Worm (Caenorhabditis elegans) whole organism, L2 larva: ENCODE data around the gene nipi-3.

Experiments used
- C34F6.9 ChIP-seq: fragments of 150-350 bp; optimal IDR thresholded peaks from 2 replicates; lab custom pipeline; 2014; ENCODE audit warnings: missing biosample characterization, missing genetic modification characterization
- F13H6.1 ChIP-seq: sonication (generic microtip); optimal IDR thresholded peaks from 2 replicates; lab custom pipeline; 2016; ENCODE audit warnings: missing genetic modification characterization, missing compliant biosample characterization
- R02D3.7 ChIP-seq: fragments of 150-350 bp; optimal IDR thresholded peaks from 2 replicates; lab custom pipeline; 2014; ENCODE audit warnings: missing biosample characterization, missing genetic modification characterization
- Y55F3AM.14 ChIP-seq: fragments of 200-800 bp; sonication (Bioruptor generic); optimal IDR thresholded peaks from 2 replicates; lab custom pipeline; 2018; ENCODE audit warnings: mild to moderate bottlenecking, missing genetic modification characterization, missing compliant biosample characterization
- ZK546.5 ChIP-seq: sonication (generic microtip); optimal IDR thresholded peaks from 2 replicates; lab custom pipeline; 2017; ENCODE audit warnings: missing biosample characterization, missing genetic modification characterization
- alr-1 ChIP-seq: fragments of 150-350 bp; optimal IDR thresholded peaks from 2 replicates; lab custom pipeline; 2014; ENCODE audit warnings: missing biosample characterization, missing genetic modification characterization
- aly-2 ChIP-seq: fragments of 150-350 bp; optimal IDR thresholded peaks from 2 replicates; lab custom pipeline; 2014; ENCODE audit warnings: missing biosample characterization, missing genetic modification characterization
- ama-1 ChIP-seq: fragments of 150-350 bp; optimal IDR thresholded peaks from 2 replicates; lab custom pipeline; 2018; ENCODE audit warnings: inconsistent platforms
- blmp-1 ChIP-seq: sonication (generic microtip); optimal IDR thresholded peaks from 2 replicates; lab custom pipeline; 2017; ENCODE audit warnings: missing genetic modification characterization, mild to moderate bottlenecking, missing compliant biosample characterization, antibody characterized with exemption, moderate library complexity; ENCODE audit not compliant: insufficient read depth
- ceh-16 ChIP-seq: fragments of 150-350 bp; optimal IDR thresholded peaks from 2 replicates; lab custom pipeline; 2014; ENCODE audit warnings: missing biosample characterization, missing genetic modification characterization
- ceh-82 ChIP-seq: fragments of 150-350 bp; optimal IDR thresholded peaks from 2 replicates; lab custom pipeline; 2014; ENCODE audit warnings: missing biosample characterization, missing genetic modification characterization
- crh-2 ChIP-seq: sonication (generic microtip); optimal IDR thresholded peaks from 2 replicates; lab custom pipeline; 2017; ENCODE audit warnings: missing biosample characterization, missing genetic modification characterization
- dmd-4 ChIP-seq: sonication (generic microtip); optimal IDR thresholded peaks from 2 replicates; lab custom pipeline; 2017; ENCODE audit warnings: missing biosample characterization, missing genetic modification characterization
- egl-27 ChIP-seq: sonication (generic microtip); optimal IDR thresholded peaks from 3 replicates; lab custom pipeline; 2017; ENCODE audit warnings: missing biosample characterization, missing genetic modification reagents, missing genetic modification characterization
- elt-1 ChIP-seq: fragments of 150-350 bp; optimal IDR thresholded peaks from 2 replicates; lab custom pipeline; 2014; ENCODE audit warnings: missing biosample characterization, missing genetic modification characterization
- elt-3 ChIP-seq: sonication (generic microtip); optimal IDR thresholded peaks from 2 replicates; lab custom pipeline; 2017; ENCODE audit warnings: missing biosample characterization, missing genetic modification characterization
- fos-1 ChIP-seq: fragments of 150-350 bp; optimal IDR thresholded peaks from 2 replicates; lab custom pipeline; 2014; ENCODE audit warnings: missing biosample characterization, missing genetic modification characterization
- gmeb-1 ChIP-seq: fragments of 150-350 bp; optimal IDR thresholded peaks from 2 replicates; lab custom pipeline; 2014; ENCODE audit warnings: missing biosample characterization, missing genetic modification characterization
- lin-11 ChIP-seq: fragments of 150-350 bp; sonication (generic microtip); optimal IDR thresholded peaks from 2 replicates; lab custom pipeline; 2014; ENCODE audit warnings: missing biosample characterization, missing genetic modification characterization, inconsistent platforms, mixed read lengths
- lin-13 ChIP-seq: fragments of 150-350 bp; optimal IDR thresholded peaks from 2 replicates; lab custom pipeline; 2014; ENCODE audit warnings: missing biosample characterization, missing genetic modification reagents, missing genetic modification characterization
- lin-39 ChIP-seq: fragments of 150-350 bp; optimal IDR thresholded peaks from 2 replicates; lab custom pipeline; 2014; ENCODE audit warnings: missing biosample characterization, missing genetic modification reagents, missing genetic modification characterization
- lsy-2 ChIP-seq, 2 experiments: fragments of 150-350 bp in 1 of 2; sonication (generic microtip) in 1 of 2; optimal IDR thresholded peaks; 2 replicates each; lab custom pipeline; 2014 to 2017; ENCODE audit warnings: missing biosample characterization in 2 of 2, missing genetic modification characterization in 2 of 2
- mab-5 ChIP-seq: fragments of 150-350 bp; optimal IDR thresholded peaks from 2 replicates; lab custom pipeline; 2014; ENCODE audit warnings: missing biosample characterization, missing genetic modification characterization
- mbf-1 ChIP-seq: sonication (generic microtip); optimal IDR thresholded peaks from 2 replicates; lab custom pipeline; 2017; ENCODE audit warnings: missing biosample characterization, missing genetic modification characterization
- mdl-1 ChIP-seq, 2 experiments: fragments of 150-350 bp in 1 of 2; sonication (generic microtip) in 1 of 2; optimal IDR thresholded peaks; 2 replicates each; lab custom pipeline; 2017; ENCODE audit warnings: missing biosample characterization in 2 of 2, missing genetic modification characterization in 2 of 2
- nhr-10 ChIP-seq: sonication (generic microtip); optimal IDR thresholded peaks from 2 replicates; lab custom pipeline; 2017; ENCODE audit warnings: missing biosample characterization, missing genetic modification characterization
- nhr-11 ChIP-seq: fragments of 150-350 bp; optimal IDR thresholded peaks from 2 replicates; lab custom pipeline; 2014; ENCODE audit warnings: missing biosample characterization, missing genetic modification characterization
- nhr-12 ChIP-seq: fragments of 150-350 bp; optimal IDR thresholded peaks from 2 replicates; lab custom pipeline; 2014; ENCODE audit warnings: missing biosample characterization, missing genetic modification characterization
- nhr-129 ChIP-seq: fragments of 150-350 bp; optimal IDR thresholded peaks from 2 replicates; lab custom pipeline; 2014; ENCODE audit warnings: missing biosample characterization, missing genetic modification characterization
- nhr-21 ChIP-seq: fragments of 150-350 bp; optimal IDR thresholded peaks from 2 replicates; lab custom pipeline; 2014; ENCODE audit warnings: missing biosample characterization, missing genetic modification characterization
- nhr-23 ChIP-seq: fragments of 150-350 bp; optimal IDR thresholded peaks from 2 replicates; lab custom pipeline; 2014; ENCODE audit warnings: missing biosample characterization, missing genetic modification reagents, missing genetic modification characterization
- nhr-237 ChIP-seq: fragments of 150-350 bp; optimal IDR thresholded peaks from 2 replicates; lab custom pipeline; 2014; ENCODE audit warnings: missing biosample characterization, missing genetic modification characterization
- nhr-25 ChIP-seq: fragments of 150-350 bp; sonication (generic microtip); optimal IDR thresholded peaks from 3 replicates; lab custom pipeline; 2014; ENCODE audit warnings: missing biosample characterization, missing genetic modification characterization
- nhr-6 ChIP-seq: fragments of 150-350 bp; optimal IDR thresholded peaks from 2 replicates; lab custom pipeline; 2014; ENCODE audit warnings: missing biosample characterization, missing genetic modification characterization
- nhr-77 ChIP-seq: fragments of 150-350 bp; optimal IDR thresholded peaks from 2 replicates; lab custom pipeline; 2014; ENCODE audit warnings: missing biosample characterization, missing genetic modification characterization
- peb-1 ChIP-seq: fragments of 150-350 bp; optimal IDR thresholded peaks from 2 replicates; lab custom pipeline; 2014; ENCODE audit warnings: missing biosample characterization, missing genetic modification characterization
- sem-4 ChIP-seq: fragments of 150-350 bp; optimal IDR thresholded peaks from 2 replicates; lab custom pipeline; 2014; ENCODE audit warnings: missing biosample characterization, missing genetic modification reagents, missing genetic modification characterization
- skn-1 ChIP-seq: sonication (generic microtip); optimal IDR thresholded peaks from 2 replicates; lab custom pipeline; 2017; ENCODE audit warnings: missing biosample characterization, missing genetic modification characterization
- sma-3 ChIP-seq: sonication (generic microtip); optimal IDR thresholded peaks from 2 replicates; lab custom pipeline; 2016; ENCODE audit warnings: missing genetic modification reagents, missing genetic modification characterization, missing compliant biosample characterization
- sma-9 ChIP-seq, 2 experiments: fragments of 150-350 bp in 1 of 2; sonication (generic microtip) in 1 of 2; optimal IDR thresholded peaks; 2 replicates each; lab custom pipeline; 2014 to 2016; ENCODE audit warnings: missing genetic modification characterization in 2 of 2, mild to moderate bottlenecking in 1 of 2, missing biosample characterization in 1 of 2, missing compliant biosample characterization in 1 of 2, missing genetic modification reagents in 1 of 2, moderate library complexity in 1 of 2
- snpc-4 ChIP-seq: fragments of 150-350 bp; optimal IDR thresholded peaks from 2 replicates; lab custom pipeline; 2014; ENCODE audit warnings: missing biosample characterization, missing genetic modification characterization
- unc-39 ChIP-seq: fragments of 150-350 bp; optimal IDR thresholded peaks from 2 replicates; lab custom pipeline; 2014; ENCODE audit warnings: missing biosample characterization, missing genetic modification characterization
- unc-55 ChIP-seq: fragments of 150-350 bp; sonication (generic microtip); optimal IDR thresholded peaks from 3 replicates; lab custom pipeline; 2014; ENCODE audit warnings: missing biosample characterization, missing genetic modification reagents, missing genetic modification characterization
- unc-62 ChIP-seq: fragments of 150-350 bp; optimal IDR thresholded peaks from 2 replicates; lab custom pipeline; 2014; ENCODE audit warnings: missing biosample characterization, missing genetic modification reagents, missing genetic modification characterization
- zag-1 ChIP-seq: fragments of 150-350 bp; optimal IDR thresholded peaks from 2 replicates; lab custom pipeline; 2014; ENCODE audit warnings: missing biosample characterization, missing genetic modification characterization
- ztf-1 ChIP-seq: fragments of 200-800 bp; sonication (Bioruptor generic); conservative IDR thresholded peaks from 2 replicates; pipeline ENCODE4 v1.3.6; 2022; ENCODE audit warnings: missing genetic modification characterization, missing compliant biosample characterization
- ztf-11 ChIP-seq: sonication (generic microtip); optimal IDR thresholded peaks from 2 replicates; lab custom pipeline; 2017; ENCODE audit warnings: missing biosample characterization, missing genetic modification characterization
- ztf-4 ChIP-seq: fragments of 150-350 bp; optimal IDR thresholded peaks from 2 replicates; lab custom pipeline; 2014; ENCODE audit warnings: missing biosample characterization, missing genetic modification characterization

nipi-3 gene

ce11 chrX:15613745-15614229 lies 6.0 kb downstream of the nipi-3 start, which contains the start of gene K09E9.3:
TSS of gene K09E9.3 (minus strand) at chrX:15613795.
- TF ChIP-seq lsy-2 (tag; optimal IDR thresholded peaks at IDR 0.05; lab: Kevin White, UChicago) (peak in 1 of 2 experiments; percentile 30), nhr-6 (tag; lab: Kevin White, UChicago) (no peak), ama-1 (no peak), egl-27 (tag; lab: Kevin White, UChicago) (no peak), unc-55 (GFP tag; lab: Kevin White, UChicago) (peak; percentile 36), lin-13 (GFP tag; lab: Kevin White, UChicago) (peak; percentile 1), nhr-10 (tag; lab: Kevin White, UChicago) (no peak), ceh-82 (no peak)

DNA sequence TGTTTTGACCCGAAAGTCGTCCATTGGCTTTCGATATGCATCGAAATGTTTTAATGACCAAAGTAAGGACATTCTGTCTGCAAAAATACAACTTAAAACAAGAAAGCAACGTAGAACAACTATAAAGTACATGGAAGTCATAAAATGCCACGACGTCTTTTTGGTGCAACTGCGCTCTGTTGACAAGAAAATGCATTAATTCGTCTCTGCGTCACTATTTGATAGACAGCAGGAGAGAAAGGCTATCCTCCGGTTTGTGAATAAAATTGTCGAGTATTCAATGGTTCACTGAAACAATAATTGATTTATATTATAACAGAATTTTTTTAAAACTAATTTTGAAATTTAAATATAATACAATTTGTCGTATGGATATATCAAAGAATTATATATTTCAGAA lies 8.7 kb downstream of the nipi-3 start, which contains the start of gene ergi-3:
TSS of gene ergi-3 (minus strand) at position 311 of the 400 bp plus-strand sequence.
- TF ChIP-seq gmeb-1: peak; percentile 36
- no peak for TF ChIP-seq ceh-82
- peak; percentile 69 for TF ChIP-seq sma-9 (GFP tag; optimal IDR thresholded peaks at IDR 0.05; lab: Kevin White, UChicago)
- TF ChIP-seq sma-9 (tag; optimal IDR thresholded peaks at IDR 0.05; lab: Kevin White, UChicago): no peak
- peak; percentile 29 for TF ChIP-seq F13H6.1 (tag; lab: Kevin White, UChicago)
- peak; percentile 96 for TF ChIP-seq crh-2 (tag; lab: Kevin White, UChicago)
- TF ChIP-seq fos-1 (tag; lab: Kevin White, UChicago): peak; percentile 76
- peak; percentile 73 for TF ChIP-seq lin-13 (GFP tag; lab: Kevin White, UChicago)
- TF ChIP-seq zag-1 (tag; lab: Kevin White, UChicago): peak; percentile 36
- no peak for TF ChIP-seq nhr-11 (tag; lab: Kevin White, UChicago)
- no peak for TF ChIP-seq ceh-16 (tag; lab: Kevin White, UChicago)
- TF ChIP-seq lin-39 (tag; lab: Kevin White, UChicago): no peak
- TF ChIP-seq mdl-1 (tag; optimal IDR thresholded peaks at IDR 0.05; lab: Kevin White, UChicago): peak in 1 of 2 experiments; percentile 5
- no peak for TF ChIP-seq egl-27 (tag; lab: Kevin White, UChicago)
- TF ChIP-seq ZK546.5 (tag; lab: Kevin White, UChicago): no peak
- no peak for TF ChIP-seq elt-1
- no peak for TF ChIP-seq nhr-237 (tag; lab: Kevin White, UChicago)
- peak; percentile 82 for TF ChIP-seq sem-4 (tag; lab: Kevin White, UChicago)
- TF ChIP-seq nhr-10 (tag; lab: Kevin White, UChicago): no peak
- peak; percentile 41 for TF ChIP-seq nhr-21 (tag; lab: Kevin White, UChicago)
- no peak for TF ChIP-seq unc-39 (tag; lab: Kevin White, UChicago)
- no peak for TF ChIP-seq lin-11 (tag; lab: Kevin White, UChicago)
- TF ChIP-seq nhr-6 (tag; lab: Kevin White, UChicago): peak; percentile 52
- TF ChIP-seq skn-1 (tag; lab: Kevin White, UChicago): no peak
- TF ChIP-seq aly-2 (tag; lab: Kevin White, UChicago): no peak
- no peak for TF ChIP-seq alr-1 (tag; lab: Kevin White, UChicago)
- TF ChIP-seq unc-62 (GFP tag; lab: Kevin White, UChicago): no peak
- no peak for TF ChIP-seq nhr-77 (tag; lab: Kevin White, UChicago)
- TF ChIP-seq Y55F3AM.14 (GFP tag; lab: Kevin White, UChicago): no peak
- TF ChIP-seq ztf-1 (GFP tag; lab: Robert Waterston, UW): no peak
- no peak for TF ChIP-seq blmp-1
- TF ChIP-seq peb-1 (tag; lab: Kevin White, UChicago): no peak
- no peak for TF ChIP-seq mbf-1
- no peak for TF ChIP-seq elt-3
- peak in 1 of 2 experiments; percentile 78 for TF ChIP-seq lsy-2 (tag; optimal IDR thresholded peaks at IDR 0.05; lab: Kevin White, UChicago)
- no peak for TF ChIP-seq nhr-12
- TF ChIP-seq mab-5: peak; percentile 54
- peak; percentile 66 for TF ChIP-seq nhr-25 (tag; lab: Kevin White, UChicago)
- peak; percentile 55 for TF ChIP-seq ztf-4 (tag; lab: Kevin White, UChicago)
- no peak for TF ChIP-seq R02D3.7 (tag; lab: Kevin White, UChicago)
- TF ChIP-seq C34F6.9 (tag; lab: Kevin White, UChicago): peak; percentile 86
- TF ChIP-seq ztf-11 (tag; lab: Kevin White, UChicago): no peak
- peak; percentile 89 for TF ChIP-seq unc-55 (GFP tag; lab: Kevin White, UChicago)
- peak; percentile 86 for TF ChIP-seq nhr-129 (tag; lab: Kevin White, UChicago)
- TF ChIP-seq sma-3 (GFP tag; lab: Kevin White, UChicago): peak; percentile 33
- no peak for TF ChIP-seq dmd-4 (tag; lab: Kevin White, UChicago)
- no peak for TF ChIP-seq nhr-23 (tag; lab: Kevin White, UChicago)
- peak; percentile 17 for TF ChIP-seq ama-1
- peak; percentile 3 for TF ChIP-seq snpc-4 (tag; lab: Kevin White, UChicago)
